Fruit fly (Drosophila melanogaster) whole organism, embryonic: ENCODE measurements around the gene CG5447.

Experiments
- Abd-B ChIP-seq: fragments of 200-800 bp; sonication (Bioruptor generic); optimal IDR thresholded peaks from 2 replicates; lab custom pipeline; 2018; ENCODE audit warnings: missing biosample characterization, mild to moderate bottlenecking, missing genetic modification characterization, moderate library complexity
- Ada2b ChIP-seq: fragments of 200-800 bp; sonication (Bioruptor generic); IDR thresholded peaks from 2 replicates; pipeline ENCODE4 v1.3.6; 2022; ENCODE audit warnings: missing biosample characterization, missing genetic modification characterization
- Awh ChIP-seq: fragments of 200-800 bp; sonication (Bioruptor generic); IDR thresholded peaks from 2 replicates; pipeline ENCODE4, ENCODE4 v1.3.6; 2022; ENCODE audit warnings: missing biosample characterization, missing genetic modification characterization
- Blimp-1 ChIP-seq: fragments of 200-800 bp; sonication (Bioruptor generic); optimal IDR thresholded peaks from 3 replicates; lab custom pipeline; 2018; ENCODE audit warnings: missing biosample characterization, missing genetic modification characterization, mild to moderate bottlenecking, moderate library complexity, missing genetic modification reagents
- CG10147 ChIP-seq: fragments of 200-800 bp; sonication (Bioruptor generic); optimal IDR thresholded peaks from 2 replicates; lab custom pipeline; 2019; ENCODE audit warnings: missing biosample characterization, mild to moderate bottlenecking, missing genetic modification characterization, moderate library complexity
- CG10274 ChIP-seq: fragments of 200-800 bp; sonication (Bioruptor generic); optimal IDR thresholded peaks from 3 replicates; lab custom pipeline; 2017; ENCODE audit warnings: missing biosample characterization, mild to moderate bottlenecking, missing genetic modification characterization
- CG10543 ChIP-seq: fragments of 200-800 bp; sonication (Bioruptor generic); optimal IDR thresholded peaks from 3 replicates; lab custom pipeline; 2017; ENCODE audit warnings: missing biosample characterization, mild to moderate bottlenecking, missing genetic modification characterization, moderate library complexity
- CG11247 ChIP-seq: fragments of 200-800 bp; sonication (Bioruptor generic); IDR thresholded peaks from 2 replicates; pipeline ENCODE4 v1.3.6; 2022; ENCODE audit warnings: missing biosample characterization, missing genetic modification characterization
- CG12391 ChIP-seq: fragments of 200-800 bp; sonication (Bioruptor generic); optimal IDR thresholded peaks from 3 replicates; lab custom pipeline; 2018; ENCODE audit warnings: missing biosample characterization, mild to moderate bottlenecking, missing genetic modification characterization, moderate library complexity
- CG12769 ChIP-seq: fragments of 200-800 bp; sonication (Bioruptor generic); optimal IDR thresholded peaks from 2 replicates; lab custom pipeline; 2019; ENCODE audit warnings: missing biosample characterization, mild to moderate bottlenecking, missing genetic modification characterization, moderate library complexity
- CG13287 ChIP-seq: fragments of 200-800 bp; sonication (Bioruptor generic); IDR thresholded peaks from 2 replicates; pipeline ENCODE4 v1.3.6; 2022; ENCODE audit warnings: missing biosample characterization, missing genetic modification characterization; ENCODE audit not compliant: partially characterized antibody
- CG13894 ChIP-seq: fragments of 200-800 bp; sonication (Bioruptor generic); optimal IDR thresholded peaks from 3 replicates; lab custom pipeline; 2018; ENCODE audit warnings: missing biosample characterization, mild to moderate bottlenecking, missing genetic modification characterization, moderate library complexity
- CG2199 ChIP-seq: fragments of 200-800 bp; sonication (Bioruptor generic); IDR thresholded peaks from 3 replicates; pipeline ENCODE4 v1.3.6; 2022; ENCODE audit warnings: missing biosample characterization, missing genetic modification characterization
- CG2678 ChIP-seq: fragments of 200-800 bp; sonication (Bioruptor generic); optimal IDR thresholded peaks from 3 replicates; lab custom pipeline; 2019; ENCODE audit warnings: missing biosample characterization, mild to moderate bottlenecking, missing genetic modification characterization, moderate library complexity
- CG34376 ChIP-seq: fragments of 200-800 bp; sonication (Bioruptor generic); optimal IDR thresholded peaks from 2 replicates; lab custom pipeline; 2018; ENCODE audit warnings: missing biosample characterization, mild to moderate bottlenecking, missing genetic modification characterization
- CG34422 ChIP-seq: fragments of 200-800 bp; sonication (Bioruptor generic); IDR thresholded peaks from 3 replicates; pipeline ENCODE4 v1.3.6; 2022; ENCODE audit warnings: missing biosample characterization, missing genetic modification characterization
- CG5180 ChIP-seq: fragments of 200-800 bp; sonication (Bioruptor generic); optimal IDR thresholded peaks from 3 replicates; lab custom pipeline; 2017; ENCODE audit warnings: missing biosample characterization, missing genetic modification characterization, mild to moderate bottlenecking, moderate library complexity, missing genetic modification reagents
- CG6254 ChIP-seq: fragments of 200-800 bp; sonication (Bioruptor generic); optimal IDR thresholded peaks from 3 replicates; lab custom pipeline; 2017; ENCODE audit warnings: mild to moderate bottlenecking, missing biosample characterization, missing genetic modification reagents, missing genetic modification characterization
- CG6791 ChIP-seq: fragments of 200-800 bp; sonication (Bioruptor generic); IDR thresholded peaks from 3 replicates; pipeline ENCODE4 v1.3.6; 2022; ENCODE audit warnings: missing biosample characterization, missing genetic modification characterization; ENCODE audit not compliant: partially characterized antibody
- CG9932 ChIP-seq: fragments of 200-800 bp; sonication (Bioruptor generic); IDR thresholded peaks from 2 replicates; pipeline ENCODE4 v1.3.6; 2022; ENCODE audit warnings: missing biosample characterization, missing genetic modification characterization
- D19B ChIP-seq: fragments of 200-800 bp; sonication (Bioruptor generic); optimal IDR thresholded peaks from 2 replicates; lab custom pipeline; 2017; ENCODE audit warnings: missing biosample characterization, mild to moderate bottlenecking, missing genetic modification characterization
- Deaf1 ChIP-seq: fragments of 200-800 bp; optimal IDR thresholded peaks from 3 replicates; lab custom pipeline; 2019; ENCODE audit warnings: missing biosample characterization, mild to moderate bottlenecking, missing genetic modification characterization, moderate library complexity
- ERR ChIP-seq: fragments of 200-800 bp; sonication (Bioruptor generic); optimal IDR thresholded peaks from 2 replicates; lab custom pipeline; 2016; ENCODE audit warnings: missing biosample characterization, missing genetic modification characterization
- Gug ChIP-seq: fragments of 200-800 bp; sonication (Bioruptor generic); IDR thresholded peaks from 4 replicates; pipeline ENCODE4 v1.3.6; 2022; ENCODE audit warnings: missing biosample characterization, missing genetic modification characterization
- HLHmδ ChIP-seq: fragments of 200-800 bp; sonication (Bioruptor generic); optimal IDR thresholded peaks from 2 replicates; lab custom pipeline; 2018; ENCODE audit warnings: missing biosample characterization, mild to moderate bottlenecking, missing genetic modification characterization, moderate library complexity
- Jarid2 ChIP-seq: fragments of 200-800 bp; sonication (Bioruptor generic); optimal IDR thresholded peaks from 3 replicates; lab custom pipeline; 2017; ENCODE audit warnings: mild to moderate bottlenecking, missing biosample characterization, missing genetic modification reagents, missing genetic modification characterization
- NK7.1 ChIP-seq: fragments of 200-800 bp; sonication (Bioruptor generic); optimal IDR thresholded peaks from 3 replicates; lab custom pipeline; 2016; ENCODE audit warnings: missing biosample characterization, missing genetic modification characterization
- Nf-YB ChIP-seq: fragments of 200-800 bp; sonication (Bioruptor generic); optimal IDR thresholded peaks from 3 replicates; lab custom pipeline; 2019; ENCODE audit warnings: missing biosample characterization, mild to moderate bottlenecking, missing genetic modification characterization, moderate library complexity
- Nf-YC ChIP-seq: fragments of 200-800 bp; optimal IDR thresholded peaks from 3 replicates; lab custom pipeline; 2019; ENCODE audit warnings: missing biosample characterization, mild to moderate bottlenecking, missing genetic modification characterization, moderate library complexity
- Oaz ChIP-seq: fragments of 200-800 bp; sonication (Bioruptor generic); IDR thresholded peaks from 2 replicates; pipeline ENCODE4 v1.3.6; 2022; ENCODE audit warnings: missing biosample characterization, missing genetic modification characterization
- Sin3A ChIP-seq: fragments of >200 bp; optimal IDR thresholded peaks from 2 replicates; lab custom pipeline; 2018
- Sox102F ChIP-seq: fragments of 200-800 bp; sonication (Bioruptor generic); optimal IDR thresholded peaks from 2 replicates; lab custom pipeline; 2018; ENCODE audit warnings: missing biosample characterization, mild to moderate bottlenecking, missing genetic modification characterization, moderate library complexity
- Spps ChIP-seq: fragments of 200-800 bp; sonication (Bioruptor generic); optimal IDR thresholded peaks from 2 replicates; lab custom pipeline; 2018; ENCODE audit warnings: missing biosample characterization, mild to moderate bottlenecking, missing genetic modification characterization
- amos ChIP-seq: fragments of 200-800 bp; sonication (Bioruptor generic); IDR thresholded peaks from 2 replicates; pipeline ENCODE4 v1.3.6; 2022; ENCODE audit warnings: missing biosample characterization, missing genetic modification characterization; ENCODE audit not compliant: partially characterized antibody
- cg ChIP-seq: fragments of 200-800 bp; sonication (Bioruptor generic); optimal IDR thresholded peaks from 3 replicates; lab custom pipeline; 2019; ENCODE audit warnings: missing biosample characterization, mild to moderate bottlenecking, missing genetic modification characterization, moderate library complexity
- da ChIP-seq: fragments of 200-800 bp; sonication (Bioruptor generic); optimal IDR thresholded peaks from 2 replicates; lab custom pipeline; 2016; ENCODE audit warnings: missing biosample characterization, missing genetic modification characterization
- hb ChIP-seq: fragments of 200-800 bp; sonication (Bioruptor generic); IDR thresholded peaks from 3 replicates; pipeline ENCODE4 v1.3.6; 2022; ENCODE audit warnings: missing biosample characterization, missing genetic modification characterization; ENCODE audit not compliant: partially characterized antibody
- insv ChIP-seq, 2 experiments: fragments of 200-800 bp; sonication (Bioruptor generic); optimal IDR thresholded peaks; 3 replicates each; lab custom pipeline; 2016 to 2018; ENCODE audit warnings: missing biosample characterization in 2 of 2, missing genetic modification characterization in 2 of 2
- kni ChIP-seq: fragments of 200-800 bp; sonication (Bioruptor generic); optimal IDR thresholded peaks from 3 replicates; lab custom pipeline; 2017; ENCODE audit warnings: mild to moderate bottlenecking, missing biosample characterization, missing genetic modification reagents, missing genetic modification characterization
- nmo ChIP-seq: fragments of 200-800 bp; sonication (Bioruptor generic); optimal IDR thresholded peaks from 2 replicates; lab custom pipeline; 2018; ENCODE audit warnings: missing biosample characterization, mild to moderate bottlenecking, missing genetic modification characterization, moderate library complexity
- onecut ChIP-seq: fragments of 200-800 bp; sonication (Bioruptor generic); IDR thresholded peaks from 2 replicates; pipeline ENCODE4 v1.3.6; 2022; ENCODE audit warnings: missing biosample characterization, missing genetic modification characterization
- sens-2 ChIP-seq: fragments of 200-800 bp; sonication (Bioruptor generic); IDR thresholded peaks from 2 replicates; pipeline ENCODE4 v1.3.6; 2022; ENCODE audit warnings: missing biosample characterization, missing genetic modification characterization
- sna ChIP-seq: fragments of 200-800 bp; sonication (Bioruptor generic); IDR thresholded peaks from 2 replicates; pipeline ENCODE4 v1.3.6; 2022; ENCODE audit warnings: missing biosample characterization, missing genetic modification characterization; ENCODE audit not compliant: partially characterized antibody
- sr ChIP-seq: fragments of 200-800 bp; sonication (Bioruptor generic); IDR thresholded peaks from 3 replicates; pipeline ENCODE4 v1.3.6; 2022; ENCODE audit warnings: missing biosample characterization, missing genetic modification characterization
- tap ChIP-seq: fragments of 200-800 bp; optimal IDR thresholded peaks from 3 replicates; lab custom pipeline; 2019; ENCODE audit warnings: missing biosample characterization, mild to moderate bottlenecking, missing genetic modification characterization, moderate library complexity
- unc-4 ChIP-seq: fragments of 200-800 bp; sonication (Bioruptor generic); IDR thresholded peaks from 2 replicates; pipeline ENCODE4 v1.3.6; 2022; ENCODE audit warnings: missing biosample characterization, missing genetic modification characterization; ENCODE audit not compliant: partially characterized antibody
- vfl ChIP-seq: fragments of 200-800 bp; sonication (Bioruptor generic); optimal IDR thresholded peaks from 2 replicates; lab custom pipeline; 2016; ENCODE audit warnings: missing biosample characterization, missing genetic modification characterization

CG5447 gene

dm6 chr3R:26440455-26441196 lies 11.7 kb upstream of the CG5447 start, which contains the start of gene tx:
Gene tx (plus strand): TSS chr3R:26440778.
- no peak for TF ChIP-seq D19B (GFP tag; lab: Kevin White, UChicago)
- TF ChIP-seq CG10274, result no peak
- no peak for TF ChIP-seq Nf-YB
- TF ChIP-seq HLHmδ (GFP tag; lab: Kevin White, UChicago), result peak; percentile 34
- 0 out of 3 replicates have a peak, but pooled peaks have one; percentile 47 for TF ChIP-seq hb (GFP tag; lab: Robert Waterston, UW)
- TF ChIP-seq CG10147 (GFP tag; lab: Kevin White, UChicago), result peak; percentile 4
- TF ChIP-seq Gug (GFP tag; lab: Robert Waterston, UW), result no peak
- peak; percentile 46; the same call in 1 of the 2 replicates for TF ChIP-seq Awh (GFP tag; lab: Robert Waterston, UW)
- no peak for TF ChIP-seq CG6254 (GFP tag; lab: Kevin White, UChicago)
- no peak for TF ChIP-seq nmo
- peak; percentile 70 for TF ChIP-seq Blimp-1
- TF ChIP-seq Jarid2, result peak; percentile 69
- TF ChIP-seq cg (GFP tag; lab: Kevin White, UChicago), result peak; percentile 32
- TF ChIP-seq Sox102F, result no peak
- no peak for TF ChIP-seq Abd-B (GFP tag; lab: Kevin White, UChicago)
- TF ChIP-seq Ada2b (GFP tag; lab: Robert Waterston, UW), result 0 out of 2 replicates have a peak, but pooled peaks have one; percentile 27
- TF ChIP-seq CG12391 (tag; lab: Kevin White, UChicago), result no peak
- no peak for TF ChIP-seq Oaz (GFP tag; lab: Robert Waterston, UW)
- peak; percentile 89 for TF ChIP-seq Deaf1
- TF ChIP-seq CG2199 (GFP tag; lab: Robert Waterston, UW), result peak; percentile 86
- 0 out of 3 replicates have a peak, but pooled peaks have one; percentile 36 for TF ChIP-seq CG34422 (GFP tag; lab: Robert Waterston, UW)
- TF ChIP-seq CG11247, result 0 out of 2 replicates have a peak, but pooled peaks have one; percentile 31
- TF ChIP-seq CG12769 (tag; lab: Kevin White, UChicago), result peak; percentile 85
- 0 out of 2 replicates have a peak, but pooled peaks have one; percentile 46 for TF ChIP-seq sna
- peak; percentile 69 for TF ChIP-seq kni (GFP tag; lab: Kevin White, UChicago)
- peak; percentile 40; the same call in 1 of the 2 replicates for TF ChIP-seq CG9932 (GFP tag; lab: Robert Waterston, UW)
- no peak for TF ChIP-seq vfl (GFP tag; lab: Kevin White, UChicago)
- no peak for TF ChIP-seq CG2678 (tag; lab: Kevin White, UChicago)
- no peak for TF ChIP-seq insv (GFP tag; optimal IDR thresholded peaks at IDR 0.05; lab: Kevin White, UChicago)
- 0 out of 2 replicates have a peak, but pooled peaks have one; percentile 20 for TF ChIP-seq CG13287 (GFP tag; lab: Robert Waterston, UW)
- TF ChIP-seq sens-2 (GFP tag; lab: Robert Waterston, UW), result no peak
- peak; percentile 41 for TF ChIP-seq CG5180 (GFP tag; lab: Kevin White, UChicago)
- TF ChIP-seq CG13894, result peak; percentile 49
- TF ChIP-seq amos (GFP tag; lab: Robert Waterston, UW), result peak; percentile 29; the same call in 1 of the 2 replicates
- 0 out of 2 replicates have a peak, but pooled peaks have one; percentile 14 for TF ChIP-seq unc-4 (GFP tag; lab: Robert Waterston, UW)
- no peak for TF ChIP-seq Sin3A (lab: Kevin White, UChicago)
- TF ChIP-seq Nf-YC, result peak; percentile 11
- TF ChIP-seq Spps (tag; lab: Kevin White, UChicago), result no peak
- peak; percentile 98 for TF ChIP-seq sr (GFP tag; lab: Robert Waterston, UW)
- no peak for TF ChIP-seq tap (tag; lab: Kevin White, UChicago)
- no peak for TF ChIP-seq NK7.1
- TF ChIP-seq CG10543 (GFP tag; lab: Kevin White, UChicago), result peak; percentile 63
- no peak for TF ChIP-seq onecut (GFP tag; lab: Robert Waterston, UW)
- no peak for TF ChIP-seq da (GFP tag; lab: Kevin White, UChicago)
- TF ChIP-seq ERR, result no peak
- peak; percentile 27 for TF ChIP-seq CG34376 (GFP tag; lab: Kevin White, UChicago)
- 0 out of 3 replicates have a peak, but pooled peaks have one; percentile 7 for TF ChIP-seq CG6791 (GFP tag; lab: Robert Waterston, UW)
